Worm (Caenorhabditis elegans): ENCODE data around the gene del-2.

Gene del-2

ce11 chrIV:9588784-9589457, 52.9 kb downstream of the del-2 start, which contains the start of gene trcs-1 (continued):
- no peak for TF ChIP-seq lag-1 (GFP tag; IDR thresholded peaks at IDR 0.05)
- TF ChIP-seq hmg-20 (GFP tag; IDR thresholded peaks at IDR 0.05): no peak
- no peak for TF ChIP-seq B0019.2 (GFP tag; conservative IDR thresholded peaks at IDR 0.05)
- no peak for TF ChIP-seq C06A6.2 (GFP tag; conservative IDR thresholded peaks at IDR 0.05)
- TF ChIP-seq ZK185.1 (tag; optimal IDR thresholded peaks at IDR 0.05; ENCODE audit: poor library complexity, severe bottlenecking): no peak
- TF ChIP-seq attf-6 (GFP tag; IDR thresholded peaks at IDR 0.05): 0 out of 2 replicates have a peak, but pooled peaks have one; percentile 64
- TF ChIP-seq sptf-2 (GFP tag; optimal IDR thresholded peaks at IDR 0.05): no peak
- peak; percentile 98 for TF ChIP-seq efl-1 (GFP tag; optimal IDR thresholded peaks at IDR 0.05)
- TF ChIP-seq attf-3 (GFP tag; conservative IDR thresholded peaks at IDR 0.05): 0 out of 2 replicates have a peak, but pooled peaks have one; percentile 53
- no peak for TF ChIP-seq B0261.1 (tag; optimal IDR thresholded peaks at IDR 0.05)
- TF ChIP-seq bed-1 (GFP tag; IDR thresholded peaks at IDR 0.05): no peak
- TF ChIP-seq ztf-22 (GFP tag; optimal IDR thresholded peaks at IDR 0.05): no peak
- TF ChIP-seq egl-18 (GFP tag; IDR thresholded peaks at IDR 0.05): no peak
- TF ChIP-seq repo-1 (tag; optimal IDR thresholded peaks at IDR 0.05): no peak
- no peak for TF ChIP-seq lir-1 (GFP tag; conservative IDR thresholded peaks at IDR 0.05)
- no peak for TF ChIP-seq somi-1 (GFP tag; optimal IDR thresholded peaks at IDR 0.05)
- TF ChIP-seq K11D2.4 (GFP tag; IDR thresholded peaks at IDR 0.05): no peak
- no peak for TF ChIP-seq ets-4 (GFP tag; optimal IDR thresholded peaks at IDR 0.05)
- no peak for TF ChIP-seq hlh-26 (GFP tag; conservative IDR thresholded peaks at IDR 0.05)
- no peak for TF ChIP-seq attf-5 (GFP tag; optimal IDR thresholded peaks at IDR 0.05)
- TF ChIP-seq dpl-1 (GFP tag; optimal IDR thresholded peaks at IDR 0.05): peak; percentile 83
- no peak for TF ChIP-seq hlh-12 (tag; optimal IDR thresholded peaks at IDR 0.05)
- peak; percentile 55; the same call in 1 of the 2 replicates for TF ChIP-seq hsf-1 (GFP tag; IDR thresholded peaks at IDR 0.05)
- TF ChIP-seq B0035.1 (tag; optimal IDR thresholded peaks at IDR 0.05): no peak
- TF ChIP-seq F37B4.10 (GFP tag; IDR thresholded peaks at IDR 0.05): no peak
- no peak for TF ChIP-seq F39B2.1 (GFP tag; IDR thresholded peaks at IDR 0.05)
- TF ChIP-seq ztf-25 (GFP tag; IDR thresholded peaks at IDR 0.05): no peak
- no peak for TF ChIP-seq Y53F4B.3 (GFP tag; IDR thresholded peaks at IDR 0.05)
- no peak for TF ChIP-seq T07F8.4 (tag; optimal IDR thresholded peaks at IDR 0.05)
- TF ChIP-seq sea-2 (GFP tag; IDR thresholded peaks at IDR 0.05): no peak
- no peak for TF ChIP-seq ztf-18 (tag; optimal IDR thresholded peaks at IDR 0.05)
- no peak for TF ChIP-seq K12H6.12 (tag; optimal IDR thresholded peaks at IDR 0.05)
- no peak for TF ChIP-seq ztf-28 (GFP tag; IDR thresholded peaks at IDR 0.05)
- TF ChIP-seq let-607 (tag; optimal IDR thresholded peaks at IDR 0.05): no peak
- TF ChIP-seq cebp-2 (GFP tag; IDR thresholded peaks at IDR 0.05): no peak
- TF ChIP-seq F23B12.7 (tag; optimal IDR thresholded peaks at IDR 0.05; ENCODE audit: insufficient read depth): no peak
- TF ChIP-seq snpc-4 (GFP tag; optimal IDR thresholded peaks at IDR 0.05): peak; percentile 66
- peak in 3 of 4 experiments; percentile 10 to 78 (median 26) for TF ChIP-seq snpc-4 (tag; optimal IDR thresholded peaks at IDR 0.05)
- TF ChIP-seq ztf-6 (GFP tag; IDR thresholded peaks at IDR 0.05): no peak
- no peak for TF ChIP-seq chd-7 (tag; optimal IDR thresholded peaks at IDR 0.05)
- TF ChIP-seq xnd-1 (tag; optimal IDR thresholded peaks at IDR 0.05): peak; percentile 96
- TF ChIP-seq ceh-27 (GFP tag; optimal IDR thresholded peaks at IDR 0.05): no peak
- no peak for TF ChIP-seq F52B5.7 (tag; optimal IDR thresholded peaks at IDR 0.05)
- TF ChIP-seq F33H1.4 (GFP tag; IDR thresholded peaks at IDR 0.05): peak; percentile 96
- TF ChIP-seq Y95B8A.8 (GFP tag; IDR thresholded peaks at IDR 0.05): 0 out of 2 replicates have a peak, but pooled peaks have one; percentile 63
- no peak for TF ChIP-seq mes-4 (tag; optimal IDR thresholded peaks at IDR 0.05)
- TF ChIP-seq mxl-1 (tag; optimal IDR thresholded peaks at IDR 0.05): no peak
- TF ChIP-seq Y79H2A.3 (GFP tag; conservative IDR thresholded peaks at IDR 0.05): no peak
